Worm (Caenorhabditis elegans) whole organism, L2 larva: ENCODE data around the gene srlf-32.
A peak's percentile ranks its signal among the peaks of the same experiment; 100 is the strongest.

Source experiments
- F13H6.1 ChIP-seq: sonication (generic microtip); optimal IDR thresholded peaks from 2 replicates; lab custom pipeline; 2016; ENCODE audit warnings: missing genetic modification characterization, missing compliant biosample characterization
- R02D3.7 ChIP-seq: fragments of 150-350 bp; optimal IDR thresholded peaks from 2 replicates; lab custom pipeline; 2014; ENCODE audit warnings: missing biosample characterization, missing genetic modification characterization
- ZK546.5 ChIP-seq: sonication (generic microtip); optimal IDR thresholded peaks from 2 replicates; lab custom pipeline; 2017; ENCODE audit warnings: missing biosample characterization, missing genetic modification characterization
- ama-1 ChIP-seq: fragments of 150-350 bp; optimal IDR thresholded peaks from 2 replicates; lab custom pipeline; 2018; ENCODE audit warnings: inconsistent platforms
- blmp-1 ChIP-seq: sonication (generic microtip); optimal IDR thresholded peaks from 2 replicates; lab custom pipeline; 2017; ENCODE audit warnings: missing genetic modification characterization, mild to moderate bottlenecking, missing compliant biosample characterization, antibody characterized with exemption, moderate library complexity; ENCODE audit not compliant: insufficient read depth
- ceh-82 ChIP-seq: fragments of 150-350 bp; optimal IDR thresholded peaks from 2 replicates; lab custom pipeline; 2014; ENCODE audit warnings: missing biosample characterization, missing genetic modification characterization
- crh-2 ChIP-seq: sonication (generic microtip); optimal IDR thresholded peaks from 2 replicates; lab custom pipeline; 2017; ENCODE audit warnings: missing biosample characterization, missing genetic modification characterization
- dmd-4 ChIP-seq: sonication (generic microtip); optimal IDR thresholded peaks from 2 replicates; lab custom pipeline; 2017; ENCODE audit warnings: missing biosample characterization, missing genetic modification characterization
- elt-1 ChIP-seq: fragments of 150-350 bp; optimal IDR thresholded peaks from 2 replicates; lab custom pipeline; 2014; ENCODE audit warnings: missing biosample characterization, missing genetic modification characterization
- elt-3 ChIP-seq: sonication (generic microtip); optimal IDR thresholded peaks from 2 replicates; lab custom pipeline; 2017; ENCODE audit warnings: missing biosample characterization, missing genetic modification characterization
- fos-1 ChIP-seq: fragments of 150-350 bp; optimal IDR thresholded peaks from 2 replicates; lab custom pipeline; 2014; ENCODE audit warnings: missing biosample characterization, missing genetic modification characterization
- gmeb-1 ChIP-seq: fragments of 150-350 bp; optimal IDR thresholded peaks from 2 replicates; lab custom pipeline; 2014; ENCODE audit warnings: missing biosample characterization, missing genetic modification characterization
- lin-11 ChIP-seq: fragments of 150-350 bp; sonication (generic microtip); optimal IDR thresholded peaks from 2 replicates; lab custom pipeline; 2014; ENCODE audit warnings: missing biosample characterization, missing genetic modification characterization, inconsistent platforms, mixed read lengths
- lin-39 ChIP-seq: fragments of 150-350 bp; optimal IDR thresholded peaks from 2 replicates; lab custom pipeline; 2014; ENCODE audit warnings: missing biosample characterization, missing genetic modification reagents, missing genetic modification characterization
- lsy-2 ChIP-seq, 2 experiments: fragments of 150-350 bp in 1 of 2; sonication (generic microtip) in 1 of 2; optimal IDR thresholded peaks; 2 replicates each; lab custom pipeline; 2014 to 2017; ENCODE audit warnings: missing biosample characterization in 2 of 2, missing genetic modification characterization in 2 of 2
- mbf-1 ChIP-seq: sonication (generic microtip); optimal IDR thresholded peaks from 2 replicates; lab custom pipeline; 2017; ENCODE audit warnings: missing biosample characterization, missing genetic modification characterization
- mdl-1 ChIP-seq, 2 experiments: fragments of 150-350 bp in 1 of 2; sonication (generic microtip) in 1 of 2; optimal IDR thresholded peaks; 2 replicates each; lab custom pipeline; 2017; ENCODE audit warnings: missing biosample characterization in 2 of 2, missing genetic modification characterization in 2 of 2
- nhr-10 ChIP-seq: sonication (generic microtip); optimal IDR thresholded peaks from 2 replicates; lab custom pipeline; 2017; ENCODE audit warnings: missing biosample characterization, missing genetic modification characterization
- nhr-12 ChIP-seq: fragments of 150-350 bp; optimal IDR thresholded peaks from 2 replicates; lab custom pipeline; 2014; ENCODE audit warnings: missing biosample characterization, missing genetic modification characterization
- nhr-129 ChIP-seq: fragments of 150-350 bp; optimal IDR thresholded peaks from 2 replicates; lab custom pipeline; 2014; ENCODE audit warnings: missing biosample characterization, missing genetic modification characterization
- nhr-21 ChIP-seq: fragments of 150-350 bp; optimal IDR thresholded peaks from 2 replicates; lab custom pipeline; 2014; ENCODE audit warnings: missing biosample characterization, missing genetic modification characterization
- nhr-237 ChIP-seq: fragments of 150-350 bp; optimal IDR thresholded peaks from 2 replicates; lab custom pipeline; 2014; ENCODE audit warnings: missing biosample characterization, missing genetic modification characterization
- nhr-77 ChIP-seq: fragments of 150-350 bp; optimal IDR thresholded peaks from 2 replicates; lab custom pipeline; 2014; ENCODE audit warnings: missing biosample characterization, missing genetic modification characterization
- peb-1 ChIP-seq: fragments of 150-350 bp; optimal IDR thresholded peaks from 2 replicates; lab custom pipeline; 2014; ENCODE audit warnings: missing biosample characterization, missing genetic modification characterization
- sem-4 ChIP-seq: fragments of 150-350 bp; optimal IDR thresholded peaks from 2 replicates; lab custom pipeline; 2014; ENCODE audit warnings: missing biosample characterization, missing genetic modification reagents, missing genetic modification characterization
- skn-1 ChIP-seq: sonication (generic microtip); optimal IDR thresholded peaks from 2 replicates; lab custom pipeline; 2017; ENCODE audit warnings: missing biosample characterization, missing genetic modification characterization
- sma-3 ChIP-seq: sonication (generic microtip); optimal IDR thresholded peaks from 2 replicates; lab custom pipeline; 2016; ENCODE audit warnings: missing genetic modification reagents, missing genetic modification characterization, missing compliant biosample characterization
- sma-9 ChIP-seq, 2 experiments: fragments of 150-350 bp in 1 of 2; sonication (generic microtip) in 1 of 2; optimal IDR thresholded peaks; 2 replicates each; lab custom pipeline; 2014 to 2016; ENCODE audit warnings: missing genetic modification characterization in 2 of 2, mild to moderate bottlenecking in 1 of 2, missing biosample characterization in 1 of 2, missing compliant biosample characterization in 1 of 2, missing genetic modification reagents in 1 of 2, moderate library complexity in 1 of 2
- snpc-4 ChIP-seq: fragments of 150-350 bp; optimal IDR thresholded peaks from 2 replicates; lab custom pipeline; 2014; ENCODE audit warnings: missing biosample characterization, missing genetic modification characterization
- unc-39 ChIP-seq: fragments of 150-350 bp; optimal IDR thresholded peaks from 2 replicates; lab custom pipeline; 2014; ENCODE audit warnings: missing biosample characterization, missing genetic modification characterization
- unc-55 ChIP-seq: fragments of 150-350 bp; sonication (generic microtip); optimal IDR thresholded peaks from 3 replicates; lab custom pipeline; 2014; ENCODE audit warnings: missing biosample characterization, missing genetic modification reagents, missing genetic modification characterization
- unc-62 ChIP-seq: fragments of 150-350 bp; optimal IDR thresholded peaks from 2 replicates; lab custom pipeline; 2014; ENCODE audit warnings: missing biosample characterization, missing genetic modification reagents, missing genetic modification characterization
- zag-1 ChIP-seq: fragments of 150-350 bp; optimal IDR thresholded peaks from 2 replicates; lab custom pipeline; 2014; ENCODE audit warnings: missing biosample characterization, missing genetic modification characterization
- ztf-11 ChIP-seq: sonication (generic microtip); optimal IDR thresholded peaks from 2 replicates; lab custom pipeline; 2017; ENCODE audit warnings: missing biosample characterization, missing genetic modification characterization
- ztf-4 ChIP-seq: fragments of 150-350 bp; optimal IDR thresholded peaks from 2 replicates; lab custom pipeline; 2014; ENCODE audit warnings: missing biosample characterization, missing genetic modification characterization

Gene srlf-32

DNA sequence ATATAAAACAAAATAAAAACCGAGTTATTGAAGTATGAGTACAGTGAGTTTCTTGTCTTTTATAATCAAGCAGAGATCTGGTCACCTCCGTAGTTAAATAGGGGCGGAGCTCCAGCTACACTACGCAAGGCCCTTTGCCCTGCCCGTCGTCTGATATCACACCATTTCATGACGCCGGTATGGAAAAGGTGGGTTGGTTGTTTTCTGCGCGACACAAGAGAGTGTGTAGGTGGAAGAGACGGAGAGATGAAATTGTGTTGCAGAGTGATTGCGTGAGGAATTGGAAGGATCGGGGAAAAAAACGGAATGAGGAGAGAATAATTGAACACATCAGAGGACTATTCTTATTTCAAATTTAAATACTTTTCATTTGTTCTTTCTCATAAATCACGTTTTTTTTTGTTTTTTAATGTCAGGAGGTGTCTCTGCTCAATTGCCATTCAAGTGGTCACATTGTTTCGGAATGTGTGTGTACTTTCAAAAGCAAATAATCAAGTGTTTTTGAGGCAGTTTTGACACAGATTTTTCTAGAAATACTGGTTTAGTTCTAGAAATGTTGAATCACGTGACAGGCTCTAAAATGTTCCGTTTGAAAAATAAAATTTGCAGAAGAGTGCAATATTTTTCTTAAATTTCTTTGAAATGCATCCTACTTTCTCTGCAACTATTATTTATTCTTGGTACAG, 9.9 kb upstream of the srlf-32 start, which contains the start of gene ZK822.9:
TSS of gene ZK822.9 (plus strand) at position 180 of the 686 bp plus-strand sequence.
- no peak for TF ChIP-seq snpc-4 (tag; lab: Kevin White, UChicago)
- TF ChIP-seq R02D3.7 (tag; lab: Kevin White, UChicago) = no peak
- TF ChIP-seq mdl-1 (tag; optimal IDR thresholded peaks at IDR 0.05; lab: Kevin White, UChicago) = peak in 1 of 2 experiments; percentile 2
- no peak for TF ChIP-seq elt-1 (tag; lab: Kevin White, UChicago)
- TF ChIP-seq crh-2 (tag; lab: Kevin White, UChicago) = peak; percentile 3
- no peak for TF ChIP-seq nhr-77 (tag; lab: Kevin White, UChicago)
- peak; percentile 11 for TF ChIP-seq fos-1 (tag; lab: Kevin White, UChicago)
- no peak for TF ChIP-seq zag-1 (tag; lab: Kevin White, UChicago)
- no peak for TF ChIP-seq skn-1 (tag; lab: Kevin White, UChicago)
- no peak for TF ChIP-seq dmd-4
- TF ChIP-seq sma-9 (GFP tag; optimal IDR thresholded peaks at IDR 0.05; lab: Kevin White, UChicago) = peak; percentile 31
- TF ChIP-seq sma-9 (tag; optimal IDR thresholded peaks at IDR 0.05; lab: Kevin White, UChicago) = peak; percentile 14
- no peak for TF ChIP-seq lin-11
- TF ChIP-seq ztf-11 = no peak
- TF ChIP-seq sem-4 (tag; lab: Kevin White, UChicago) = no peak
- peak; percentile 31 for TF ChIP-seq nhr-21
- TF ChIP-seq blmp-1 (tag; lab: Kevin White, UChicago) = no peak
- TF ChIP-seq F13H6.1 (tag; lab: Kevin White, UChicago) = no peak
- no peak for TF ChIP-seq lsy-2 (tag; optimal IDR thresholded peaks at IDR 0.05; lab: Kevin White, UChicago)

DNA sequence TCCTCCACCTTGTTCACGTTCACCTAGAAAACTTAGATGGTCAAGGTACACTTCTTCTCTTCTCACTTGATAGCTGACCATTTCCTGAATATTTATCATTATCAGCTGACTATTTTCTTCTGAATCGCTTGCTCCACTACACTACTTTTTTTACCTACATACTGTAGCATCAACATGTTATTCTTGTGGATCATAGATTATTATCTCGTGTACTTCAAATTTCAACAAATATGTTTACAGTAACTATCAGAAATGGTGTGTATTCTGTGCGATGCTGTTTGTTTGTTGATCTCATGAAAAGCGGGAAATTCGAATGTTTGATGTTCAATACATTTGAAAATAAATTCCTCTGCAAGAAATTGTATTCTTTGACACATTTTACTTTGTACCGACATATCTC, 8.9 kb upstream of the srlf-32 start, which contains the start of gene ZK822.10:
TSS of gene ZK822.10 (plus strand) at position 231 of the 400 bp plus-strand sequence.
- TF ChIP-seq nhr-12 (tag; lab: Kevin White, UChicago) (no peak), unc-62 (GFP tag; lab: Kevin White, UChicago) (no peak), sma-9 (GFP tag; optimal IDR thresholded peaks at IDR 0.05; lab: Kevin White, UChicago) (peak; percentile 35), sma-9 (tag; optimal IDR thresholded peaks at IDR 0.05; lab: Kevin White, UChicago) (no peak), mbf-1 (tag; lab: Kevin White, UChicago) (no peak), ztf-11 (no peak), ceh-82 (tag; lab: Kevin White, UChicago) (no peak), peb-1 (tag; lab: Kevin White, UChicago) (no peak), lsy-2 (tag; optimal IDR thresholded peaks at IDR 0.05; lab: Kevin White, UChicago) (no peak), lin-11 (no peak), F13H6.1 (tag; lab: Kevin White, UChicago) (peak; percentile 49), crh-2 (tag; lab: Kevin White, UChicago) (no peak), nhr-129 (tag; lab: Kevin White, UChicago) (peak; percentile 9), fos-1 (tag; lab: Kevin White, UChicago) (peak; percentile 12), nhr-237 (tag; lab: Kevin White, UChicago) (no peak), unc-55 (GFP tag; lab: Kevin White, UChicago) (no peak)

ce11 chrIV:11917886-11918285, 7.9 kb upstream of the srlf-32 start:
- TF ChIP-seq sma-9 (GFP tag; optimal IDR thresholded peaks at IDR 0.05; lab: Kevin White, UChicago) (peak; percentile 44), sma-9 (tag; optimal IDR thresholded peaks at IDR 0.05; lab: Kevin White, UChicago) (no peak), elt-3 (tag; lab: Kevin White, UChicago) (no peak), snpc-4 (tag; lab: Kevin White, UChicago) (no peak), fos-1 (tag; lab: Kevin White, UChicago) (peak; percentile 60), dmd-4 (no peak), crh-2 (tag; lab: Kevin White, UChicago) (peak; percentile 39)

DNA sequence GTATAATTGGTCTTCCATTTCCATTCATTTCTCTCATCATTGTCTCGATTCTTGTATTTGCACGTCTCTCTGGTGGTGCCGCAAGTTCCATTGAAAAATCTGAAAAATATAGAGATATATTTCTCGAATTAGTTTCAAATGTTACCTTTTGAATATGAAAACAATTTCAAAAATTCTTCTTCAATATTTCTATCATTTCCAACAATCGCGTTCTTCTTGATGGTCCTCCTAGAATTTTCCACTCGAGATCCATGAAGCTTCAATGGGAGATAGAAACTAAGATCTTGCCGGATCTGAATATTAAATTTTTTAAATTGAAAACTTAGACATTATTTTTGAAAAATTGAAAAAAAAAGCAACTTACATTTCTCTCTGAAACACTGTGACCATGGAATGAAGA, 6.8 kb upstream of the srlf-32 start:
- TF ChIP-seq crh-2 (tag; lab: Kevin White, UChicago) (no peak), unc-39 (tag; lab: Kevin White, UChicago) (no peak), R02D3.7 (tag; lab: Kevin White, UChicago) (no peak), nhr-10 (tag; lab: Kevin White, UChicago) (no peak), mbf-1 (tag; lab: Kevin White, UChicago) (no peak), nhr-129 (tag; lab: Kevin White, UChicago) (no peak), nhr-237 (tag; lab: Kevin White, UChicago) (no peak), elt-1 (tag; lab: Kevin White, UChicago) (no peak), ZK546.5 (tag; lab: Kevin White, UChicago) (no peak), mdl-1 (tag; optimal IDR thresholded peaks at IDR 0.05; lab: Kevin White, UChicago) (no peak), peb-1 (tag; lab: Kevin White, UChicago) (no peak), ama-1 (lab: Kevin White, UChicago) (no peak), sma-3 (GFP tag; lab: Kevin White, UChicago) (no peak), sem-4 (tag; lab: Kevin White, UChicago) (no peak), gmeb-1 (no peak), lin-39 (tag; lab: Kevin White, UChicago) (no peak), nhr-21 (no peak), ztf-4 (tag; lab: Kevin White, UChicago) (no peak)
